Worm (Caenorhabditis elegans) whole organism, L4/young adult: Measurements from ENCODE around the gene F49F1.4.

Source experiments
- W03F9.2 ChIP-seq: fragments of 150-350 bp; optimal IDR thresholded peaks from 2 replicates; lab custom pipeline; 2014; ENCODE audit warnings: missing biosample characterization, missing genetic modification characterization
- him-1 ChIP-seq: sonication (generic microtip); optimal IDR thresholded peaks from 2 replicates; lab custom pipeline; 2016; ENCODE audit warnings: missing genotype, missing genetic modification reagents, missing genetic modification characterization, missing compliant biosample characterization

DNA sequence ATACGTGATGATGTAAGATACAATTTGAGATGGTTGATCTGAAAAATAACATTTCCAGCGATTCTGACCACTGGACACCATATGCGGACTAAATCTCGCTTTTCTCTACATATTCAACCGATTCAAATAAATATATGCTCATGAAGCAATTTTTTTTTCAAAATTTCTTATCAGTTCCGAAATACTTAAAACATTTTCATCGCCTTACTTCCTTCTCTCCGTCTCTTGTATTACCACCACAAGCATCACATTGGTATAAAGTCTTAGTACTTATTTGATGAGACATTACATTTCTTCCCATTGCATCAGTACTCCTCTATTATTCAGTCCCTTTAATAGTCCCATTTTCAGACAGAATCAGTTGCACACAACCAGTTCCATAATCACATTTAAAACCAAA lies 39.1 kb upstream of the F49F1.4 start, which contains the start of gene K08D10.14:
- TF ChIP-seq W03F9.2 (tag; lab: Kevin White, UChicago): no peak
- no peak for TF ChIP-seq him-1 (tag; lab: Kevin White, UChicago)
